Fruit fly (Drosophila melanogaster): ENCODE data around the gene Hrb87F.

Hrb87F gene

DNA sequence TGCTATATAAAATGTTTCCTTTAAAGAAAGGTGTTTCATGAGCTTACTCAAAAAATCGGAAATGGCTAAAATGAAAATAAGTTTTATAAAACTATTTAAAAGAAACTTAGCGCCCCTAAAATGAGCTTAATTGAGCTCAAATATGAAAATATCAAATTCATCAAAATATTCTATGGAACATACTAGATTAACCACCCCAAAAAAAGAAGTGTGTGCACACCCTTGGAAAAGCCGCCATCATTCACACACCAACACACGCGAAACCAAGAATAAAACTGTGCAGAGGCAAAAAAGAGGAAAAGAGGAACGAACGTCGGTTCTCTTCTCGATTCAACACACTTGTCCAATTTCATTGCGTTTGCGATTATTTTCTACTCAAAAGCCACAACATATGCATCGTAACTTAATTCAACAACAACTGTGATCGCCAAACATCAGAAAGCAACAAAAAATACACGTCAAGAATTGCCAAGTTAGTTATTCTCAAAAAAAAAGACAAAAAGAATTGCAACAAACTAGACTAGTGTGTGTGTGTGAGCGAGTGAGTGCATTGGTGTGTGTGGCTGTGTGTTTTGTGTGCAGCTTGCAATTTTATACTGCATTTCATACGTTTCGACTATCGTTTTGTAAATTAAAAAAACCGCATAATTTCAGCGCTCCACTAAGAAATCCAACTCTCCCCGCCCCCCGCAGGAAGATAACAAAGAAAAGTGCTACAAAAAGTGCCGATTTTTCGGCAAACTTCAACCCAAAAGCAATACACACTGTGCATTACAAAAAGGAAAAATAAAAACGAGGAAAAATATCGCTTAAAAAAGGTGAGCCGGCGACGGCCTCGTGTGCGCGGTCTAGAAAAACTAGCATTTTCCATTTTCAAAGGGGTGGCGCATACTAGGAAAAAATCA is 13.3 kb downstream of the Hrb87F start, which contains the start of gene rin:
rin (plus strand) TSS at position 276 of the 905 bp plus-strand sequence.
- TF ChIP-seq EcR (GFP tag; optimal IDR thresholded peaks at IDR 0.05) (no peak), usp (GFP tag; optimal IDR thresholded peaks at IDR 0.05) (no peak), Dll (optimal IDR thresholded peaks at IDR 0.05) (no peak), pan (optimal IDR thresholded peaks at IDR 0.05) (no peak), CG8478 (optimal IDR thresholded peaks at IDR 0.05) (no peak), psq (optimal IDR thresholded peaks at IDR 0.05) (no peak)

DNA sequence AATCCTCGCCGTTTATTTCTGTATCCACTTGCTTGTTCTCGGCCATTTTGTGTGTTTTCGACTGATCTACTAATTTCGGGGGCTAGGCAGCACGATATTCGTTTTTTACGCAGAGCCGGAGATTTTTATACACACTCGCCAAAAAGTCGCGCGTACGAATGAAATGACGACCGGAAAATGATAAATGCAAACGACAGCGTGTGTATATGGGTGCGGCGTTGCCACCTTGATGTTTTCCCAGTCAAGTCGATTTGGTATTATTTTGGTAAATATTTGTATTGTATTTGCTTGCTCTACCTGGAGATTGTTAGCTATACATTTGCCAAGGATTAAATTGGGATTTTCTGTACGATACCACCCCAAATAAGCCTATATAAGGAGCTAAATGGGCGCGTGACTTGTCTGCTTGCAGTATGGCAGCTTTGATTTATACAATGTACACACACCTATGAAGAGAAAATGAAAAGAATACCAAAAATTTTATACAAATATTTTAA is 14.4 kb downstream of the Hrb87F start, which contains the start of gene sqd:
sqd (minus strand) TSS at position 431 of the 497 bp plus-strand sequence.
- TF ChIP-seq Dll (optimal IDR thresholded peaks at IDR 0.05) (no peak), pan (optimal IDR thresholded peaks at IDR 0.05) (no peak), CG8478 (optimal IDR thresholded peaks at IDR 0.05) (no peak), psq (optimal IDR thresholded peaks at IDR 0.05) (no peak), usp (GFP tag; optimal IDR thresholded peaks at IDR 0.05) (no peak), EcR (GFP tag; optimal IDR thresholded peaks at IDR 0.05) (no peak)

DNA sequence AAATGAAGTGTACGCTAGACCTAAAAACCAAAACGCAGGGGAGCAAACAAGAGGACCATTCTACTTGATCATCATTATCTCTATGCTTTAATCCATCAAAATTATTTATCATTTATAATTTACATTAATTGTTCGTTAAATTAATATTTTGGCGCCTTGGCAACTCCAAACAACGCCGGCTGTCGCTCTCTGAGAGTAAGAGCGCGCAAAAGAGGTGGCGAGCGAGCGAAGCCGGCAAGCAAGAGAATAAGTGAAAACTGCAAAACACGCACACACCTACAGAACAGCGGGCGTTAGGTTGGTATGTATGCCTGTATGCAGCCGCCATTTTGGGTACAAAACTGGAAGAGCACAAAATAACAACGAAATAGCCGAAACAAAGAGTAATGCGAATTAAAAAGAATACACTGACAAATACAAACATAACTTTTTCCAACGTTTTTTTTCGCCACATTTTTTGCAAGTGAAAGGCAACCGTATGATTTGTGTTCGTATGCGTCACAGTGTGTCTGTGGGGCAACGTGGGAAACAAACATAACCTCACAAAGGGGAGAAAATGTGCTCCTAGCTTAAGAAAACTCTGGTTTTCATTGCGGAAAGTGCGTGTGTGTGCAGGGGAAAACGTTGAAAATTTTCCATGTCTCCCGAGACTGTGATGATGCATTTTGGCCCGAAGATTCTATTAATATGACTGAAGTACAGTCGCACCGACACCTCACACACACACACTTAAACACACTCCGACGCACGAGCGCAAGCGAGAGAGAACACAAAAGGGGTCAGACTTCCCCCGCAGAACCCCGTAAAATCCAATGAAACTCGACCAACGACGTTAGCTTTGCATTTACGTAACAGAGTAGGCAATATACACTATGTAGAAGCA is 15.3 kb downstream of the Hrb87F start:
- no peak for TF ChIP-seq EcR (GFP tag; optimal IDR thresholded peaks at IDR 0.05)
- no peak for TF ChIP-seq usp (GFP tag; optimal IDR thresholded peaks at IDR 0.05)
- no peak for TF ChIP-seq pan (optimal IDR thresholded peaks at IDR 0.05)
- TF ChIP-seq CG8478 (optimal IDR thresholded peaks at IDR 0.05) = no peak

DNA sequence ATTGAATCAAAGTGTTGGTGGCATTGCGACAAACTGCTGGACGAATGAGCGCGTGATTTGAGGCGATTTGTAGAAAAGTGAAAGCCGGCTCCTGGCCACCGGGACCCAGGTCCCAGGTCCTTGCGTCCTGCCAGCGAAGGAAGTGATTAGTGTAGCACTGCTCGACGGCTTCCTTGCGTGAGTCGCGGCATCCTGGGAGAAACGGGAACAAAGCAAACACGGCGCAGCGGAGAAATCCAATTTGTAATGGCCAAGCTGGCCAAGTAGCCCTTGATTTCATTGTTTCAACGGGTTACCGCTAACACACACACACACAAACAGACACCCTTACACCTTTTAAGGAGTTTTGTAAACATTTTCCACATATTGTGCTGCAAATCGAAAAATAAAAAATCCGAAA is 28.7 kb downstream of the Hrb87F start, which contains the start of gene CG10841:
CG10841 (plus strand) TSS at position 301 of the 400 bp plus-strand sequence.
- TF ChIP-seq usp (GFP tag; optimal IDR thresholded peaks at IDR 0.05) = no peak
- no peak for TF ChIP-seq EcR (GFP tag; optimal IDR thresholded peaks at IDR 0.05)

DNA sequence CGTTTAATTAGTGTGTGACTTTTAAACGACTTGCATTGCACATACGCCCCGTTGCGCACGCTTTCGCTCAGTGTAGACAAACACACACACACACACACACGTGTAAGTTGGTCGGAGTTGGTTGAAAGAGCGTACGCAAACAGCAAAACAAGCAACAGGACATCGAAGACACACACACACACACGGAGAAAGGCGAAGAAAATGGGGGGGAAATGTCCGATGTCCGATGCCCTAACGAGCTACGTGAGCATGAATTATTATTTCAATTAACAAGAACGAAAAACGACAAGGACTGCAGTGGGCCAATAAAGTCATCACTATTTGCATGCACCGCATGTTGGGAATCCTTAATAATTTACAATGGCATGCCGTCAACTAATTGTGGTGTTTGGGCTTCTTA is 43.1 kb downstream of the Hrb87F start:
- TF ChIP-seq psq (optimal IDR thresholded peaks at IDR 0.05) = no peak
- no peak for TF ChIP-seq pan (optimal IDR thresholded peaks at IDR 0.05)
- no peak for TF ChIP-seq usp (GFP tag; optimal IDR thresholded peaks at IDR 0.05)
- TF ChIP-seq Dll (optimal IDR thresholded peaks at IDR 0.05) = no peak
- TF ChIP-seq EcR (GFP tag; optimal IDR thresholded peaks at IDR 0.05) = no peak
- TF ChIP-seq CG8478 (optimal IDR thresholded peaks at IDR 0.05) = no peak

DNA sequence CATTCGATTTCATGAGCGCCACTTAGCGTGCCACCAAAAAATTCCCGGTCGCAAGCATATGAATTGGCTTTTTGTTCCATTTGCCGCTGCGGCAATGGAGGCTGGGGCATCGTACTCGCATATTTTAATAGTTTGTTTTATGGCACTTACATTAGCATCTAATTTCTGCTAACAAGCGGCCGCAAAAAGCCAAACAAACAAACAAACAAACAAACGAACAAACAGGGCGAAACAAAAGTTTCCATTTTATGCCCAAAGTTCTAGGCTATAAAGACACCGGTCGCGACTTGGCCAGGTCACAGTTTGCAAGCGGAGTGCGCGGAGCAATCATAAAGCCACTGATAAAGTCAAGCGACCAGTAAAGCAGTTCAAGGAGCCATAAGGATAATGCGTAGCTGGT is 44.7 kb downstream of the Hrb87F start, which contains the start of gene CG9269:
CG9269 (plus strand) TSS at position 301 of the 400 bp plus-strand sequence.
- TF ChIP-seq psq (optimal IDR thresholded peaks at IDR 0.05) (no peak), pan (optimal IDR thresholded peaks at IDR 0.05) (no peak), CG8478 (optimal IDR thresholded peaks at IDR 0.05) (no peak), Dll (optimal IDR thresholded peaks at IDR 0.05) (no peak), EcR (GFP tag; optimal IDR thresholded peaks at IDR 0.05) (no peak), usp (GFP tag; optimal IDR thresholded peaks at IDR 0.05) (no peak)

DNA sequence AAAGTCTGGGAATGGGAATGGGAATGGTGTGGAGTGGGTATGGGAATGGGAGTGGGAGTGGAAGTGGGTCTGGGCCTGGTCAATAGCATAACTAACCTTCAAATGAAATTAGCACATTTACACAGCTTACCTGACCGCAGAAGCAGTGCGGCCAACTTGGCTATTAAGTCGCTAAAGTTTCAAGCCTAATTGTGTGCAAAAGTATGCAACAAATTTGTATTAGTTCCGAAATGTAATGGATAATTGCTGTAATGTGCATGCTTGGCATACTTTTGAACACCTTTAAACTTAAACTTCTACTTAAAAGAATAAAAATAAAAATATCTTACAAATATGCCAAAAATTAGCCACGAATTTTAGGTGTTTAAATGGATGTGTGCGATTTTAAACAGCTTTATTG is 45.3 kb downstream of the Hrb87F start:
- no peak for TF ChIP-seq psq (optimal IDR thresholded peaks at IDR 0.05)
- no peak for TF ChIP-seq pan (optimal IDR thresholded peaks at IDR 0.05)

DNA sequence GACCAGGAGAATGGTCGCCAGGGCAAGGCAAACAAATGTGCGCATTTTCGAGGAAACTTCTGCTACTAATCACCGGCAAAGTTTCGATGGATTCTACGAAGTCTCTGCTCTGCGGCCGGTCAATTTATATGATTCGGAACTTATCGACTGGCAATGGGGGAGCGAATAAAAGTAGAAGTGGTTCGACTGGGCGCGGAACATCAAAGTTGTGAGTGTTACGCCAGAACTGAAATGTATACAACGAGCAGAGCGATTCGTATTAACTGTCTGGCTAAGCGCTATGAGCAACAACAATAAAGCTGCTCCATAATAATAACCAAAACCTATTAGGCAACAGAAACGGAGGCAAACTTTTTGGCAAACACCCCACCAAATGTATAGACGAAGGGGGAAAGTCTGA is 48.0 kb downstream of the Hrb87F start, which contains the start of gene CG9757:
CG9757 (minus strand) TSS at position 101 of the 400 bp plus-strand sequence.
- TF ChIP-seq EcR (GFP tag; optimal IDR thresholded peaks at IDR 0.05) = no peak
- no peak for TF ChIP-seq Dll (optimal IDR thresholded peaks at IDR 0.05)
- TF ChIP-seq CG8478 (optimal IDR thresholded peaks at IDR 0.05) = no peak
- no peak for TF ChIP-seq pan (optimal IDR thresholded peaks at IDR 0.05)
- no peak for TF ChIP-seq psq (optimal IDR thresholded peaks at IDR 0.05)

DNA sequence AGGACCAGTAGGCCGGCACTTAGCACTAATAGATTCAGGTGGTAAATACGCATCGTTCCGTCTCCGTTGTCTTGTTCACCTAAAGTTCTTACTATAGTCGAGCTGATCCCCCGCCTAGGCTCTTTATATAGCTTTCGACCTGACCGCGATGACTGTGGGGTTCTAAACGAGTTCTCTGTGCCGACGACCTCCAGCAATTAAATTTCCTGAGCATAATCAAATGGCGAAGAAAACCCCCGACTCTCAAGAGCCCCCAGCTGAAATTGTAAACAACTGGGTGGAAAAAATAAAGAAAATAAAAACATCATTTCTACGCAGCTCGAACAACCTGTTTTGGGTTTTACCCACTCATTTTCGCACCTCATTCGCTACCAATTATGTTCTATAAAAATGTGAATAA is 51.2 kb downstream of the Hrb87F start, which contains the start of gene CG9759:
CG9759 (minus strand) TSS at position 101 of the 400 bp plus-strand sequence.
- TF ChIP-seq CG8478 (optimal IDR thresholded peaks at IDR 0.05) (no peak), pan (optimal IDR thresholded peaks at IDR 0.05) (no peak), EcR (GFP tag; optimal IDR thresholded peaks at IDR 0.05) (no peak), usp (GFP tag; optimal IDR thresholded peaks at IDR 0.05) (no peak), Dll (optimal IDR thresholded peaks at IDR 0.05) (no peak), psq (optimal IDR thresholded peaks at IDR 0.05) (no peak)

Measured in whole organism.